Fruit fly (Drosophila melanogaster): ENCODE data around the gene CG46468.

The CG46468 gene

dm6 chr2L:9564527-9564926, 711 bp downstream of the CG46468 start (continued):
- TF ChIP-seq CG1529 (GFP tag; optimal IDR thresholded peaks at IDR 0.05) (no peak), danr (GFP tag; IDR thresholded peaks at IDR 0.05) (no peak), zf30C (GFP tag; optimal IDR thresholded peaks at IDR 0.05) (no peak), Gsc (GFP tag; IDR thresholded peaks at IDR 0.05) (no peak), Med (GFP tag) (no peak), so (GFP tag; IDR thresholded peaks at IDR 0.05) (0 out of 3 replicates have a peak, but pooled peaks have one; percentile 29), CG12659 (GFP tag; optimal IDR thresholded peaks at IDR 0.05) (peak; percentile 31), crol (GFP tag; IDR thresholded peaks at IDR 0.05) (no peak), CG2678 (tag; optimal IDR thresholded peaks at IDR 0.05) (peak; percentile 76), gsb-n (tag; optimal IDR thresholded peaks at IDR 0.05) (no peak), trh (GFP tag; optimal IDR thresholded peaks at IDR 0.05) (no peak), lola (GFP tag; optimal IDR thresholded peaks at IDR 0.05) (no peak), HLHmδ (GFP tag; optimal IDR thresholded peaks at IDR 0.05) (no peak), mld (GFP tag; IDR thresholded peaks at IDR 0.05; ENCODE audit: partially characterized antibody) (no peak), run (tag; optimal IDR thresholded peaks at IDR 0.05) (no peak), unpg (GFP tag; optimal IDR thresholded peaks at IDR 0.05) (peak; percentile 42), CG32767 (GFP tag; IDR thresholded peaks at IDR 0.05) (0 out of 2 replicates have a peak, but pooled peaks have one; percentile 33), CG4820 (GFP tag; optimal IDR thresholded peaks at IDR 0.05) (no peak), jumu (GFP tag; optimal IDR thresholded peaks at IDR 0.05) (no peak), CG9817 (tag; optimal IDR thresholded peaks at IDR 0.05) (peak; percentile 57), eve (GFP tag; optimal IDR thresholded peaks at IDR 0.05) (peak in 1 of 2 experiments; percentile 31), mirr (GFP tag; optimal IDR thresholded peaks at IDR 0.05) (no peak), CG7556 (GFP tag; optimal IDR thresholded peaks at IDR 0.05) (peak; percentile 58), usp (GFP tag; optimal IDR thresholded peaks at IDR 0.05) (no peak), zen2 (GFP tag; IDR thresholded peaks at IDR 0.05; ENCODE audit: partially characterized antibody) (no peak), Dref (GFP tag; IDR thresholded peaks at IDR 0.05) (no peak), Awh (GFP tag; IDR thresholded peaks at IDR 0.05) (no peak), gfzf (GFP tag; optimal IDR thresholded peaks at IDR 0.05) (no peak), CG12104 (GFP tag; optimal IDR thresholded peaks at IDR 0.05) (peak; percentile 23), bcd (GFP tag; optimal IDR thresholded peaks at IDR 0.05) (peak; percentile 50), stc (GFP tag; IDR thresholded peaks at IDR 0.05) (no peak), CG13123 (GFP tag; optimal IDR thresholded peaks at IDR 0.05) (no peak), ems (GFP tag; optimal IDR thresholded peaks at IDR 0.05) (no peak), al (GFP tag; IDR thresholded peaks at IDR 0.05) (0 out of 2 replicates have a peak, but pooled peaks have one; percentile 19), tio (GFP tag; optimal IDR thresholded peaks at IDR 0.05) (peak; percentile 16), CG10979 (tag; optimal IDR thresholded peaks at IDR 0.05) (peak; percentile 17), cato (GFP tag; optimal IDR thresholded peaks at IDR 0.05; ENCODE audit: borderline replicate concordance) (no peak), gcm2 (GFP tag; optimal IDR thresholded peaks at IDR 0.05) (no peak), CG31224 (GFP tag; IDR thresholded peaks at IDR 0.05) (no peak), CG2889 (GFP tag; IDR thresholded peaks at IDR 0.05) (no peak), CG4707 (GFP tag; optimal IDR thresholded peaks at IDR 0.05) (no peak), CG17829 (tag; optimal IDR thresholded peaks at IDR 0.05) (peak; percentile 29), ewg (GFP tag; optimal IDR thresholded peaks at IDR 0.05) (peak; percentile 20), CG10274 (GFP tag; optimal IDR thresholded peaks at IDR 0.05) (no peak), otp (GFP tag; IDR thresholded peaks at IDR 0.05) (no peak), CG1603 (tag; optimal IDR thresholded peaks at IDR 0.05) (no peak), CG3163 (GFP tag; optimal IDR thresholded peaks at IDR 0.05) (no peak), BtbVII (GFP tag; optimal IDR thresholded peaks at IDR 0.05) (no peak), gem (tag; optimal IDR thresholded peaks at IDR 0.05) (peak; percentile 75), MTF-1 (GFP tag; optimal IDR thresholded peaks at IDR 0.05; ENCODE audit: borderline replicate concordance) (no peak), CG30431 (GFP tag; optimal IDR thresholded peaks at IDR 0.05) (no peak)
